Worm (Caenorhabditis elegans) whole organism, L3 larva: ENCODE measurements around the gene rec-8.

Experiments
- R02D3.7 ChIP-seq: fragments of 150-350 bp; optimal IDR thresholded peaks from 2 replicates; lab custom pipeline; 2014; ENCODE audit warnings: missing biosample characterization, missing genetic modification characterization
- aly-2 ChIP-seq: fragments of 150-350 bp; optimal IDR thresholded peaks from 2 replicates; lab custom pipeline; 2014; ENCODE audit warnings: missing biosample characterization, missing genetic modification characterization
- ama-1 ChIP-seq: fragments of 150-350 bp; optimal IDR thresholded peaks from 2 replicates; lab custom pipeline; 2018
- ceh-16 ChIP-seq: sonication (generic microtip); optimal IDR thresholded peaks from 2 replicates; lab custom pipeline; 2017; ENCODE audit warnings: missing biosample characterization, missing genetic modification characterization
- ceh-28 ChIP-seq: fragments of 150-350 bp; optimal IDR thresholded peaks from 2 replicates; lab custom pipeline; 2014; ENCODE audit warnings: missing biosample characterization, missing genetic modification reagents, missing genetic modification characterization
- ceh-82 ChIP-seq: fragments of 150-350 bp; optimal IDR thresholded peaks from 2 replicates; lab custom pipeline; 2014; ENCODE audit warnings: missing biosample characterization, missing genetic modification characterization
- ceh-9 ChIP-seq: sonication (generic microtip); optimal IDR thresholded peaks from 2 replicates; lab custom pipeline; 2018; ENCODE audit warnings: missing biosample characterization, missing genetic modification characterization
- daf-12 ChIP-seq: fragments of 150-350 bp; optimal IDR thresholded peaks from 2 replicates; lab custom pipeline; 2014; ENCODE audit warnings: missing biosample characterization, missing genetic modification reagents, missing genetic modification characterization
- egl-5 ChIP-seq: fragments of 150-350 bp; optimal IDR thresholded peaks from 2 replicates; lab custom pipeline; 2017; ENCODE audit warnings: missing biosample characterization, missing genetic modification reagents, missing genetic modification characterization, inconsistent platforms
- elt-1 ChIP-seq: fragments of 150-350 bp; optimal IDR thresholded peaks from 2 replicates; lab custom pipeline; 2014; ENCODE audit warnings: missing biosample characterization, missing genetic modification characterization
- elt-2 ChIP-seq: sonication (generic microtip); optimal IDR thresholded peaks from 2 replicates; lab custom pipeline; 2016; ENCODE audit warnings: missing genetic modification reagents, mild to moderate bottlenecking, missing genetic modification characterization, missing compliant biosample characterization
- elt-3 ChIP-seq, 3 experiments: fragments of 150-350 bp in 1 of 3; sonication (generic microtip) in 2 of 3; optimal IDR thresholded peaks; 2 replicates in 2 of 3; 4 replicates in 1 of 3; lab custom pipeline; 2014 to 2017; ENCODE audit warnings: missing biosample characterization in 3 of 3, missing genetic modification characterization in 3 of 3
- fkh-2 ChIP-seq: fragments of 150-350 bp; optimal IDR thresholded peaks from 2 replicates; lab custom pipeline; 2014; ENCODE audit warnings: missing biosample characterization, missing genetic modification reagents, missing genetic modification characterization
- fos-1 ChIP-seq: fragments of 150-350 bp; optimal IDR thresholded peaks from 2 replicates; lab custom pipeline; 2014; ENCODE audit warnings: missing biosample characterization, missing genetic modification characterization
- hmg-11 ChIP-seq: sonication (generic microtip); optimal IDR thresholded peaks from 2 replicates; lab custom pipeline; 2016; ENCODE audit warnings: missing genetic modification characterization, missing compliant biosample characterization
- jun-1 ChIP-seq: fragments of 150-350 bp; optimal IDR thresholded peaks from 2 replicates; lab custom pipeline; 2014; ENCODE audit warnings: missing biosample characterization, missing genetic modification reagents, missing genetic modification characterization
- lin-15B ChIP-seq: fragments of 150-350 bp; optimal IDR thresholded peaks from 2 replicates; lab custom pipeline; 2014; ENCODE audit warnings: missing biosample characterization, missing genetic modification characterization
- lin-39 ChIP-seq: fragments of 150-350 bp; optimal IDR thresholded peaks from 2 replicates; lab custom pipeline; 2018; ENCODE audit warnings: missing biosample characterization, missing genetic modification reagents, missing genetic modification characterization
- lsy-12 ChIP-seq: sonication (generic microtip); optimal IDR thresholded peaks from 2 replicates; lab custom pipeline; 2016; ENCODE audit warnings: mild to moderate bottlenecking, missing genetic modification characterization, missing compliant biosample characterization
- mdl-1 ChIP-seq: fragments of 150-350 bp; optimal IDR thresholded peaks from 2 replicates; lab custom pipeline; 2014; ENCODE audit warnings: missing biosample characterization, missing genetic modification characterization
- mml-1 ChIP-seq: fragments of 150-350 bp; sonication (generic microtip); optimal IDR thresholded peaks from 3 replicates; lab custom pipeline; 2014; ENCODE audit warnings: missing biosample characterization, missing genetic modification characterization
- nfya-1 ChIP-seq: sonication (generic microtip); optimal IDR thresholded peaks from 2 replicates; lab custom pipeline; 2017; ENCODE audit warnings: missing genetic modification characterization, mild to moderate bottlenecking, missing compliant biosample characterization, antibody characterized with exemption, moderate library complexity; ENCODE audit not compliant: insufficient read depth
- nhr-11 ChIP-seq: fragments of 150-350 bp; optimal IDR thresholded peaks from 2 replicates; lab custom pipeline; 2014; ENCODE audit warnings: missing biosample characterization, missing genetic modification characterization
- nhr-12 ChIP-seq: fragments of 150-350 bp; optimal IDR thresholded peaks from 2 replicates; lab custom pipeline; 2014; ENCODE audit warnings: missing biosample characterization, missing genetic modification characterization
- nhr-23 ChIP-seq: fragments of 150-350 bp; optimal IDR thresholded peaks from 2 replicates; lab custom pipeline; 2014; ENCODE audit warnings: missing biosample characterization, missing genetic modification reagents, missing genetic modification characterization
- nhr-237 ChIP-seq: fragments of 150-350 bp; optimal IDR thresholded peaks from 2 replicates; lab custom pipeline; 2014; ENCODE audit warnings: missing biosample characterization, missing genetic modification characterization
- nhr-28 ChIP-seq: fragments of 150-350 bp; optimal IDR thresholded peaks from 2 replicates; lab custom pipeline; 2014; ENCODE audit warnings: missing biosample characterization, missing genetic modification characterization
- nhr-43 ChIP-seq: sonication (generic microtip); optimal IDR thresholded peaks from 2 replicates; lab custom pipeline; 2016; ENCODE audit warnings: mild to moderate bottlenecking, missing genetic modification characterization, missing compliant biosample characterization; ENCODE audit not compliant: poor library complexity, severe bottlenecking
- nhr-67 ChIP-seq: fragments of 150-350 bp; optimal IDR thresholded peaks from 2 replicates; lab custom pipeline; 2014; ENCODE audit warnings: missing biosample characterization, missing genetic modification characterization
- nhr-76 ChIP-seq: fragments of 150-350 bp; sonication (generic microtip); optimal IDR thresholded peaks from 5 replicates; lab custom pipeline; 2014; ENCODE audit warnings: missing biosample characterization, missing genetic modification characterization
- nhr-77 ChIP-seq: fragments of 150-350 bp; optimal IDR thresholded peaks from 2 replicates; lab custom pipeline; 2014; ENCODE audit warnings: missing biosample characterization, missing genetic modification characterization
- pha-4 ChIP-seq: fragments of 150-350 bp; optimal IDR thresholded peaks from 2 replicates; lab custom pipeline; 2014; ENCODE audit warnings: missing biosample characterization, missing genetic modification reagents, missing genetic modification characterization
- pqm-1 ChIP-seq: fragments of 150-350 bp; optimal IDR thresholded peaks from 2 replicates; lab custom pipeline; 2017; ENCODE audit warnings: missing biosample characterization, missing genetic modification characterization, inconsistent platforms
- sea-2 ChIP-seq: fragments of 150-350 bp; sonication (generic microtip); optimal IDR thresholded peaks from 4 replicates; lab custom pipeline; 2014; ENCODE audit warnings: missing biosample characterization, missing genetic modification reagents, missing genetic modification characterization
- snpc-4 ChIP-seq: fragments of 150-350 bp; optimal IDR thresholded peaks from 2 replicates; lab custom pipeline; 2014; ENCODE audit warnings: missing biosample characterization, missing genetic modification characterization
- tbx-2 ChIP-seq: sonication (generic microtip); optimal IDR thresholded peaks from 2 replicates; lab custom pipeline; 2016; ENCODE audit warnings: mild to moderate bottlenecking, missing genetic modification characterization, missing compliant biosample characterization
- unc-39 ChIP-seq: sonication (generic microtip); optimal IDR thresholded peaks from 4 replicates; lab custom pipeline; 2017; ENCODE audit warnings: missing biosample characterization, missing genetic modification characterization
- unc-62 ChIP-seq: fragments of 150-350 bp; sonication (generic microtip); optimal IDR thresholded peaks from 4 replicates; lab custom pipeline; 2014; ENCODE audit warnings: missing biosample characterization, missing genetic modification reagents, missing genetic modification characterization
- zag-1 ChIP-seq: fragments of 150-350 bp; optimal IDR thresholded peaks from 2 replicates; lab custom pipeline; 2014; ENCODE audit warnings: missing biosample characterization, missing genetic modification characterization
- ztf-4 ChIP-seq: fragments of 150-350 bp; optimal IDR thresholded peaks from 2 replicates; lab custom pipeline; 2014; ENCODE audit warnings: missing biosample characterization, missing genetic modification characterization

rec-8 gene

ce11 chrIV:13393246-13393716, 40.3 kb upstream of the rec-8 start (continued):
- TF ChIP-seq ceh-16 (tag; lab: Kevin White, UChicago): no peak
- no peak for TF ChIP-seq hmg-11 (tag; lab: Kevin White, UChicago)
- no peak for TF ChIP-seq ama-1 (lab: Kevin White, UChicago)
- no peak for TF ChIP-seq R02D3.7 (tag; lab: Kevin White, UChicago)
- peak; percentile 92 for TF ChIP-seq pqm-1 (tag; lab: Kevin White, UChicago)

ce11 chrIV:13392230-13392629, 39.2 kb upstream of the rec-8 start:
- TF ChIP-seq ztf-4 (tag; lab: Kevin White, UChicago): no peak
- TF ChIP-seq aly-2: no peak
- TF ChIP-seq ama-1 (lab: Kevin White, UChicago): peak; percentile 72
- peak; percentile 10 for TF ChIP-seq nhr-43 (tag; lab: Kevin White, UChicago)

DNA sequence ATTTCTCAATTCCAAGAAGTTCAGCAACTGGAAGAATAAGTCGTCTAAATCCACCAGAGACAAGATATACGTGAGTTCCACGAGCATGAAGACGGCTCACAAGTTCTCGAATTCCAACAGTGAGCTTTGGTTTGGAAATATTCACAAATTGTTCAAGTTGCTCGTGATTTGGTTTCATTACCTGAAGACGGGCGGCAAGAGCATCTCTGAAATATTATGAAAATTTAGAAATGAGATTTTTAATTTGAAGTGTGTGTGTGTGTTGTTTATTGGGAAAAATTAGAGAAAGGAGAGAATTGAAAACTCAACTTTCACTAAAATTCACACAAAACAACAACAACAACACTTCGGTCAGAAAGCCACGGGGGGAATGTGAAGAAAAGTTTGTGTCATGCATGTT, 37.8 kb upstream of the rec-8 start:
- TF ChIP-seq nhr-67 (tag; lab: Kevin White, UChicago) (no peak), mdl-1 (tag; lab: Kevin White, UChicago) (no peak), egl-5 (tag; lab: Kevin White, UChicago) (no peak), nhr-237 (no peak), tbx-2 (tag; lab: Kevin White, UChicago) (no peak), elt-1 (tag; lab: Kevin White, UChicago) (no peak), ceh-28 (tag; lab: Kevin White, UChicago) (no peak), nhr-76 (tag; lab: Kevin White, UChicago) (no peak), aly-2 (no peak), mml-1 (no peak), nhr-23 (tag; lab: Kevin White, UChicago) (no peak), nhr-28 (no peak), fkh-2 (tag; lab: Kevin White, UChicago) (no peak), nhr-77 (tag; lab: Kevin White, UChicago) (no peak), hmg-11 (tag; lab: Kevin White, UChicago) (no peak), ceh-82 (tag; lab: Kevin White, UChicago) (no peak), pqm-1 (tag; lab: Kevin White, UChicago) (no peak), lin-39 (tag; lab: Kevin White, UChicago) (no peak), fos-1 (tag; lab: Kevin White, UChicago) (no peak), nhr-43 (tag; lab: Kevin White, UChicago) (no peak)

DNA sequence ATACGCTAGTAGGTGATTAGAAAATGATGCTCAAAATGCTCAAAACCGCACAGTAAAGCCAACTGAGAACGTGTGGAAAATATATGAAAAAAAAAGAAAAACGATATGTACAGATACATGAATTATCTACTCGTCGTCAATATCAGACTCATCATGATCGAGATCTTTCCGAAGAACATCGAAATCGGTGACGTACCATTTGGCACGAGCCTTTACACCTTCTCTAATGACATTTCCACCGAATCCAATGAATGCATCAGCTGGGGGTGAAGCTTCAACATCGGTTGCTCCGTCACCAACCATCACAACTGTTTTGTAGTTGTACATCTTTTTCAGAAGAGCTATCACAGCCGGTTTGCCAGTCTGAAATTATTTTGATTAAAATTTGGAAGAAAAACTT, 36.2 kb upstream of the rec-8 start:
- TF ChIP-seq nhr-43 (tag; lab: Kevin White, UChicago): peak; percentile 36
- TF ChIP-seq elt-1 (tag; lab: Kevin White, UChicago): no peak
- TF ChIP-seq elt-3 (tag; optimal IDR thresholded peaks at IDR 0.05; lab: Kevin White, UChicago): no peak
- no peak for TF ChIP-seq lin-15B (tag; lab: Kevin White, UChicago)
- TF ChIP-seq nhr-76 (tag; lab: Kevin White, UChicago): no peak
- TF ChIP-seq fos-1 (tag; lab: Kevin White, UChicago): no peak
- TF ChIP-seq elt-2 (tag; lab: Kevin White, UChicago): no peak
- no peak for TF ChIP-seq snpc-4 (tag; lab: Kevin White, UChicago)

DNA sequence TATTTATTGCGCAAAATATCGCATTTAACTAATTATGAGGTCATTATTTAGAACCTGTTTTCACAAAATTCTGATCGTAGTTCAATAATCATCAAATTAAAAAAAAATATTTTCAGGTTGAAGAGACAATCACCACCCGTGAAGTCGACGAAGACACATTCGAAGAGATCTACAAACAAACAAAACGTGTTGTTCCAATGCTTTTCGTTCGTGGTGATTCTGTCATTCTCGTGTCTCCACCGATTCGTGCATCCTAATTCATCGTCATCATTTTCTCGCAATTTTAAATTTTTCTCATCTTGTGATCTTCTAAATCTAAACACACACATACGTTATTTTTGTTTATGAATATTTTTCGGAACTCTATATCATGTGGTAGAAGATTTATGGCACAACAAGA, 35.8 kb upstream of the rec-8 start:
- no peak for TF ChIP-seq unc-62 (GFP tag; lab: Kevin White, UChicago)
- no peak for TF ChIP-seq lin-39 (tag; lab: Kevin White, UChicago)
- TF ChIP-seq ama-1 (lab: Kevin White, UChicago): peak; percentile 80
- no peak for TF ChIP-seq ceh-82 (tag; lab: Kevin White, UChicago)
- no peak for TF ChIP-seq daf-12 (tag; lab: Kevin White, UChicago)
- no peak for TF ChIP-seq lin-15B (tag; lab: Kevin White, UChicago)
- no peak for TF ChIP-seq tbx-2 (tag; lab: Kevin White, UChicago)
- peak; percentile 12 for TF ChIP-seq elt-2 (tag; lab: Kevin White, UChicago)
- TF ChIP-seq nhr-12 (tag; lab: Kevin White, UChicago): no peak
- TF ChIP-seq mml-1: no peak
- no peak for TF ChIP-seq ceh-9 (tag; lab: Kevin White, UChicago)
- TF ChIP-seq hmg-11 (tag; lab: Kevin White, UChicago): peak; percentile 3
- no peak for TF ChIP-seq sea-2 (GFP tag; lab: Kevin White, UChicago)
- no peak for TF ChIP-seq snpc-4 (tag; lab: Kevin White, UChicago)
- TF ChIP-seq elt-1 (tag; lab: Kevin White, UChicago): no peak
- TF ChIP-seq unc-39 (tag; lab: Kevin White, UChicago): no peak
- TF ChIP-seq nhr-11: no peak
- peak; percentile 54 for TF ChIP-seq nhr-43 (tag; lab: Kevin White, UChicago)
- TF ChIP-seq ztf-4 (tag; lab: Kevin White, UChicago): peak; percentile 76
- TF ChIP-seq lsy-12 (tag; lab: Kevin White, UChicago): peak; percentile 51
- no peak for TF ChIP-seq ceh-16 (tag; lab: Kevin White, UChicago)
- TF ChIP-seq jun-1 (tag; lab: Kevin White, UChicago): peak; percentile 38
- no peak for TF ChIP-seq nhr-76 (tag; lab: Kevin White, UChicago)
- peak; percentile 49 for TF ChIP-seq aly-2
- TF ChIP-seq nhr-237: no peak
- TF ChIP-seq R02D3.7 (tag; lab: Kevin White, UChicago): no peak
- TF ChIP-seq fos-1 (tag; lab: Kevin White, UChicago): no peak
- TF ChIP-seq pha-4: no peak
- peak; percentile 9 for TF ChIP-seq nfya-1
- TF ChIP-seq fkh-2 (tag; lab: Kevin White, UChicago): no peak
- no peak for TF ChIP-seq ceh-28 (tag; lab: Kevin White, UChicago)
- TF ChIP-seq zag-1 (tag; lab: Kevin White, UChicago): no peak
- peak; percentile 19 for TF ChIP-seq pqm-1 (tag; lab: Kevin White, UChicago)
- TF ChIP-seq nhr-28: no peak
